Worm (Caenorhabditis elegans): ENCODE data around the gene H35N09.1.

Gene H35N09.1

DNA sequence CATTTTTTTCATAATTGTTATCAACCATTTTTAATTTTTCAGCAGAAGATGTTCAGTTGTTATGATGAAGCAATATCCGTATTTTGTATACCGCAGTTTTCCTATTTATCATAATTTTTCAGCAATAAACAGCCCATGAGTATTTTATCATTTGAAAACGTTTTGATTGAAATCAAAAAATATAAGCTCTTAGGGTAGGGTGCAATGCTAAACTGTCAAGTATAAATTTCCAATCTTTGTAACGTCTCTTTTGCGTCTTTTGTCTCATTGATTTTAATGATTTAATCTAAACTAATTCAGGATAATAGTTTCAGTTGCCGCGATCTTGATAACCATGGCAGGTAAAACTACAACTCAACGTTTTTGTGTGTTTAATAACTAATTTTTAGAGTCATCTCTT, 3.9 kb upstream of the H35N09.1 start, which contains the start of gene F18E9.1:
F18E9.1 (plus strand) TSS at position 301 of the 400 bp plus-strand sequence.
- TF ChIP-seq mab-5 (tag; optimal IDR thresholded peaks at IDR 0.05), result no peak
- TF ChIP-seq sma-9 (GFP tag; optimal IDR thresholded peaks at IDR 0.05), result no peak
- TF ChIP-seq sma-9 (tag; optimal IDR thresholded peaks at IDR 0.05), result no peak
- TF ChIP-seq nhr-129 (tag; optimal IDR thresholded peaks at IDR 0.05), result no peak
- TF ChIP-seq aly-2 (tag; optimal IDR thresholded peaks at IDR 0.05), result no peak
- TF ChIP-seq lin-11 (tag; optimal IDR thresholded peaks at IDR 0.05), result no peak
- TF ChIP-seq R02D3.7 (tag; optimal IDR thresholded peaks at IDR 0.05), result no peak
- no peak for TF ChIP-seq nhr-237 (tag; optimal IDR thresholded peaks at IDR 0.05)
- no peak for TF ChIP-seq gmeb-1 (tag; optimal IDR thresholded peaks at IDR 0.05)
- no peak for TF ChIP-seq mdl-1 (tag; optimal IDR thresholded peaks at IDR 0.05)
- TF ChIP-seq peb-1 (tag; optimal IDR thresholded peaks at IDR 0.05), result no peak
- no peak for TF ChIP-seq ceh-82 (tag; optimal IDR thresholded peaks at IDR 0.05)

DNA sequence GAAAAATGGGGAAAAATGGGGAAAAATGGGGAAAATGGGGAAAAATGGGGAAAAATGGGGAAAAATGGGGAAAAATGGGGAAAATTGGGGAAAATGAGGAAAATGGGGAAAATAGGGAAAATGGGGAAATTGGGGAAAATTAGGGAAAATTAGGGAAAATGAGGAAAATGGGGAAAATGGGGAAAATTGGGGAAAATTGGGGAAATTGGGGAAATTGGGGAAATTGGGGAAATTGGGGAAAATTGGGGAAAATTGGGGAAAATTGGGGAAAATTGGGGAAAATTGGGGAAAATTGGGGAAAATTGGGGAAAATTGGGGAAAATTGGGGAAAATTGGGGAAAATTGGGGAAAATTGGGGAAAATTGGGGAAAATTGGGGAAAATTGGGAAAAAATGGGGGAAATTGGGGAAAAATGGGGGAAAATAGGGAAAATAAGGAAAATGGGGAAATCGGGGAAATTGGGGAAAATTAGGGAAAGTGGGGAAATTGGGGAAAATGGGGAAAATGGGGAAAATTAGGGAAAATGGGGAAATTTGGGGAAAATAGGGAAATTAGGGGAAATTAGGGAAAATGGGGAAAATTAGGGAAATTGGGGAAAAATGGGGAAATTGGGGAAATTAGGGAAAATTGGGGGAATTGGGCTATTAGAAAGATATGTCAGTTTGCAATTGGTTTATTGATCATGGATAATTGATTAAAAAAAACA, 2.3 kb upstream of the H35N09.1 start:
- TF ChIP-seq blmp-1 (tag; optimal IDR thresholded peaks at IDR 0.05; ENCODE audit: insufficient read depth), result no peak
- TF ChIP-seq sma-9 (GFP tag; optimal IDR thresholded peaks at IDR 0.05), result no peak
- TF ChIP-seq sma-9 (tag; optimal IDR thresholded peaks at IDR 0.05), result no peak
- TF ChIP-seq elt-3 (tag; optimal IDR thresholded peaks at IDR 0.05), result no peak
- no peak for TF ChIP-seq lin-39 (tag; optimal IDR thresholded peaks at IDR 0.05)
- TF ChIP-seq nhr-129 (tag; optimal IDR thresholded peaks at IDR 0.05), result no peak
- TF ChIP-seq gmeb-1 (tag; optimal IDR thresholded peaks at IDR 0.05), result no peak
- TF ChIP-seq nhr-21 (tag; optimal IDR thresholded peaks at IDR 0.05), result no peak
- TF ChIP-seq ceh-16 (tag; optimal IDR thresholded peaks at IDR 0.05), result no peak
- TF ChIP-seq nhr-237 (tag; optimal IDR thresholded peaks at IDR 0.05), result no peak
- TF ChIP-seq nhr-11 (tag; optimal IDR thresholded peaks at IDR 0.05), result no peak
- no peak for TF ChIP-seq sma-3 (GFP tag; optimal IDR thresholded peaks at IDR 0.05)
- TF ChIP-seq nhr-77 (tag; optimal IDR thresholded peaks at IDR 0.05), result no peak
- no peak for TF ChIP-seq dmd-4 (tag; optimal IDR thresholded peaks at IDR 0.05)
- TF ChIP-seq nhr-6 (tag; optimal IDR thresholded peaks at IDR 0.05), result no peak
- no peak for TF ChIP-seq sem-4 (tag; optimal IDR thresholded peaks at IDR 0.05)
- no peak for TF ChIP-seq lin-11 (tag; optimal IDR thresholded peaks at IDR 0.05)
- no peak for TF ChIP-seq nhr-25 (tag; optimal IDR thresholded peaks at IDR 0.05)
- no peak for TF ChIP-seq snpc-4 (tag; optimal IDR thresholded peaks at IDR 0.05)

DNA sequence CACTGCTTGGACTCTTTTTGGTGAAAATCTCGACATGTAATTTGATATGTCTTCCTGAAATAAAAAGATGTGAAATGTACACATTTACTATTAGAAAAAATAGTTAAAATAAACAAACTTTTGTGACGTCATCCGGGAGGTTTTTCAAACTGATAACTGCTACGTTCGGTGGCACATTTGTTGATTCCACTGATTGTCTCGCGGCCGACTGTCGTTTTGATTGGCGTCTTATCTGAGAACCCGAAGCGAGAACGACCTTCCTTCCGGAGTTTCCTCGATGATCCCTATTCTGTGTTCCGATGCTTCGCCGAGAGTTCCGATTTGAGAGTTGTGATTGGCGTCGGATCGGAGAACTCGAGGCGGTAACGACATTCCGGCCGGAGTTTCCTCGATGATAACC, 979 bp upstream of the H35N09.1 start:
- TF ChIP-seq skn-1 (tag; optimal IDR thresholded peaks at IDR 0.05) (no peak), nhr-23 (tag; optimal IDR thresholded peaks at IDR 0.05) (no peak), fos-1 (tag; optimal IDR thresholded peaks at IDR 0.05) (peak; percentile 45), sma-9 (GFP tag; optimal IDR thresholded peaks at IDR 0.05) (peak; percentile 16), sma-9 (tag; optimal IDR thresholded peaks at IDR 0.05) (no peak), zag-1 (tag; optimal IDR thresholded peaks at IDR 0.05) (no peak), crh-2 (tag; optimal IDR thresholded peaks at IDR 0.05) (no peak), snpc-4 (tag; optimal IDR thresholded peaks at IDR 0.05) (no peak), sma-3 (GFP tag; optimal IDR thresholded peaks at IDR 0.05) (no peak), lin-11 (tag; optimal IDR thresholded peaks at IDR 0.05) (no peak), gmeb-1 (tag; optimal IDR thresholded peaks at IDR 0.05) (no peak), C34F6.9 (tag; optimal IDR thresholded peaks at IDR 0.05) (no peak)

DNA sequence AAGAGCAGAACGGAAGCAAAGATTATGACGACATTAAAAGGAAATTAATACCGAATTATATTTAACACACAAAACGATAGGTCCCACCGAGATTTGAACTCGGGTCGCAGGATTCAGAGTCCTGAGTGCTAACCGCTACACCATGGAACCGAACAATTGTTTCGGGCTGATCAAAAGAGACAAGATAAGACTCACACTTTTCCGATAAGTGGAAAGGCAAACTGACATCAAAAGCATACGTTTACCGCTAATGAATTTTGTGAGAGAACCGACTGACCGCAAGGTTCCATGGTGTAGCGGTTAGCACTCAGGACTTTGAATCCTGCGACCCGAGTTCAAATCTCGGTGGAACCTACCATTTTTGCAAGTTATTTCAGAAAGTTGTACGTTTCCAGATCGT, 3.6 kb downstream of the H35N09.1 start:
- no peak for TF ChIP-seq aly-2 (tag; optimal IDR thresholded peaks at IDR 0.05)
- TF ChIP-seq nhr-21 (tag; optimal IDR thresholded peaks at IDR 0.05), result peak; percentile 8
- no peak for TF ChIP-seq R02D3.7 (tag; optimal IDR thresholded peaks at IDR 0.05)
- TF ChIP-seq ztf-11 (tag; optimal IDR thresholded peaks at IDR 0.05), result no peak
- TF ChIP-seq mab-5 (tag; optimal IDR thresholded peaks at IDR 0.05), result no peak
- TF ChIP-seq ztf-1 (GFP tag; conservative IDR thresholded peaks at IDR 0.05), result no peak
- TF ChIP-seq egl-27 (tag; optimal IDR thresholded peaks at IDR 0.05), result no peak
- TF ChIP-seq dmd-4 (tag; optimal IDR thresholded peaks at IDR 0.05), result no peak
- no peak for TF ChIP-seq mdl-1 (tag; optimal IDR thresholded peaks at IDR 0.05)
- TF ChIP-seq nhr-25 (tag; optimal IDR thresholded peaks at IDR 0.05), result no peak
- TF ChIP-seq sem-4 (tag; optimal IDR thresholded peaks at IDR 0.05), result no peak
- peak; percentile 29 for TF ChIP-seq nhr-129 (tag; optimal IDR thresholded peaks at IDR 0.05)
- TF ChIP-seq snpc-4 (tag; optimal IDR thresholded peaks at IDR 0.05), result no peak
- no peak for TF ChIP-seq skn-1 (tag; optimal IDR thresholded peaks at IDR 0.05)
- TF ChIP-seq elt-1 (tag; optimal IDR thresholded peaks at IDR 0.05), result no peak
- TF ChIP-seq fos-1 (tag; optimal IDR thresholded peaks at IDR 0.05), result peak; percentile 9
- no peak for TF ChIP-seq alr-1 (tag; optimal IDR thresholded peaks at IDR 0.05)
- peak; percentile 59 for TF ChIP-seq gmeb-1 (tag; optimal IDR thresholded peaks at IDR 0.05)
- no peak for TF ChIP-seq ztf-4 (tag; optimal IDR thresholded peaks at IDR 0.05)
- no peak for TF ChIP-seq nhr-77 (tag; optimal IDR thresholded peaks at IDR 0.05)
- TF ChIP-seq lsy-2 (tag; optimal IDR thresholded peaks at IDR 0.05), result peak in 1 of 2 experiments; percentile 42
- peak; percentile 48 for TF ChIP-seq sma-9 (GFP tag; optimal IDR thresholded peaks at IDR 0.05)
- TF ChIP-seq sma-9 (tag; optimal IDR thresholded peaks at IDR 0.05), result no peak
- no peak for TF ChIP-seq nhr-23 (tag; optimal IDR thresholded peaks at IDR 0.05)
- no peak for TF ChIP-seq nhr-237 (tag; optimal IDR thresholded peaks at IDR 0.05)
- TF ChIP-seq sma-3 (GFP tag; optimal IDR thresholded peaks at IDR 0.05), result peak; percentile 48
- peak; percentile 27 for TF ChIP-seq F13H6.1 (tag; optimal IDR thresholded peaks at IDR 0.05)
- peak; percentile 4 for TF ChIP-seq crh-2 (tag; optimal IDR thresholded peaks at IDR 0.05)
